Worm (Caenorhabditis elegans) whole organism, mixed stage, embryonic: ENCODE data around the gene C16D9.8.

ENCODE experiments used
- M03D4.4 ChIP-seq: sonication (generic microtip); optimal IDR thresholded peaks from 2 replicates; lab custom pipeline; 2017; ENCODE audit warnings: mild to moderate bottlenecking, missing genetic modification characterization, missing compliant biosample characterization
- bed-3 ChIP-seq: fragments of 200-800 bp; sonication (Bioruptor generic); optimal IDR thresholded peaks from 3 replicates; lab custom pipeline; 2018; ENCODE audit warnings: mild to moderate bottlenecking, missing genetic modification characterization, moderate library complexity, missing compliant biosample characterization
- ceh-39 ChIP-seq: fragments of 150-350 bp; optimal IDR thresholded peaks from 2 replicates; lab custom pipeline; 2014; ENCODE audit warnings: missing biosample characterization, missing genetic modification characterization
- ces-1 ChIP-seq: fragments of 150-350 bp; optimal IDR thresholded peaks from 2 replicates; lab custom pipeline; 2014; ENCODE audit warnings: missing biosample characterization, missing genetic modification reagents, missing genetic modification characterization
- cnd-1 ChIP-seq: fragments of 200-800 bp; sonication (Bioruptor generic); optimal IDR thresholded peaks from 2 replicates; lab custom pipeline; 2018; ENCODE audit warnings: mild to moderate bottlenecking, missing genetic modification characterization, missing compliant biosample characterization
- drap-1 ChIP-seq: fragments of 200-800 bp; sonication (Bioruptor generic); optimal IDR thresholded peaks from 3 replicates; lab custom pipeline; 2018; ENCODE audit warnings: mild to moderate bottlenecking, missing genetic modification characterization, missing compliant biosample characterization
- elt-1 ChIP-seq: sonication (generic microtip); optimal IDR thresholded peaks from 2 replicates; lab custom pipeline; 2017; ENCODE audit warnings: missing genetic modification characterization, mild to moderate bottlenecking, missing compliant biosample characterization, antibody characterized with exemption, moderate library complexity, borderline replicate concordance; ENCODE audit not compliant: insufficient read depth
- elt-3 ChIP-seq: fragments of 150-350 bp; optimal IDR thresholded peaks from 2 replicates; lab custom pipeline; 2014; ENCODE audit warnings: missing biosample characterization, missing genetic modification characterization
- lin-13 ChIP-seq: fragments of 150-350 bp; optimal IDR thresholded peaks from 2 replicates; lab custom pipeline; 2014; ENCODE audit warnings: missing biosample characterization, missing genetic modification characterization
- lin-32 ChIP-seq: fragments of 200-800 bp; sonication (Bioruptor generic); optimal IDR thresholded peaks from 2 replicates; lab custom pipeline; 2018; ENCODE audit warnings: mild to moderate bottlenecking, missing genetic modification characterization, missing compliant biosample characterization
- lsy-2 ChIP-seq: fragments of 150-350 bp; optimal IDR thresholded peaks from 2 replicates; lab custom pipeline; 2014; ENCODE audit warnings: missing biosample characterization, missing genetic modification characterization
- mep-1 ChIP-seq: fragments of 150-350 bp; optimal IDR thresholded peaks from 2 replicates; lab custom pipeline; 2017; ENCODE audit warnings: missing biosample characterization, missing genetic modification reagents, missing genetic modification characterization, inconsistent platforms
- mls-2 ChIP-seq: sonication (generic microtip); optimal IDR thresholded peaks from 2 replicates; lab custom pipeline; 2016; ENCODE audit warnings: mild to moderate bottlenecking, missing genetic modification characterization, moderate library complexity, missing compliant biosample characterization
- nhr-12 ChIP-seq: fragments of 150-350 bp; optimal IDR thresholded peaks from 2 replicates; lab custom pipeline; 2014; ENCODE audit warnings: missing biosample characterization, missing genetic modification characterization
- nhr-2 ChIP-seq: fragments of 150-350 bp; optimal IDR thresholded peaks from 2 replicates; lab custom pipeline; 2014; ENCODE audit warnings: missing biosample characterization, missing genetic modification characterization
- nhr-237 ChIP-seq: fragments of 150-350 bp; optimal IDR thresholded peaks from 2 replicates; lab custom pipeline; 2014; ENCODE audit warnings: missing biosample characterization, missing genetic modification characterization
- nhr-28 ChIP-seq: fragments of 150-350 bp; optimal IDR thresholded peaks from 2 replicates; lab custom pipeline; 2014; ENCODE audit warnings: missing biosample characterization, missing genetic modification characterization
- nhr-76 ChIP-seq: sonication (generic microtip); optimal IDR thresholded peaks from 2 replicates; lab custom pipeline; 2017; ENCODE audit warnings: missing biosample characterization, missing genetic modification characterization
- pha-4 ChIP-seq: fragments of 150-350 bp; optimal IDR thresholded peaks from 2 replicates; lab custom pipeline; 2018; ENCODE audit warnings: missing biosample characterization, missing genetic modification reagents, missing genetic modification characterization
- sem-2 ChIP-seq: fragments of 200-800 bp; sonication (Bioruptor generic); optimal IDR thresholded peaks from 2 replicates; lab custom pipeline; 2018; ENCODE audit warnings: mild to moderate bottlenecking, missing genetic modification characterization, missing compliant biosample characterization
- sptf-1 ChIP-seq: sonication (generic microtip); optimal IDR thresholded peaks from 2 replicates; lab custom pipeline; 2017; ENCODE audit warnings: mild to moderate bottlenecking, missing genetic modification characterization, moderate library complexity, missing compliant biosample characterization
- unc-39 ChIP-seq: fragments of 150-350 bp; optimal IDR thresholded peaks from 2 replicates; lab custom pipeline; 2014; ENCODE audit warnings: missing biosample characterization, missing genetic modification characterization
- ztf-11 ChIP-seq: fragments of 150-350 bp; optimal IDR thresholded peaks from 2 replicates; lab custom pipeline; 2014; ENCODE audit warnings: missing biosample characterization, missing genetic modification characterization

The C16D9.8 gene

ce11 chrV:8224634-8225033 is 38.7 kb downstream of the C16D9.8 start, which contains the start of gene pax-1:
Gene pax-1 (plus strand): TSS chrV:8224934.
- no peak for TF ChIP-seq pha-4 (tag; lab: Kevin White, UChicago)
- TF ChIP-seq ceh-39 (tag; lab: Kevin White, UChicago) = no peak
- TF ChIP-seq mls-2 (tag; lab: Kevin White, UChicago) = no peak
- TF ChIP-seq ces-1 (GFP tag; lab: Kevin White, UChicago) = no peak
- TF ChIP-seq nhr-2 (tag; lab: Kevin White, UChicago) = no peak
- TF ChIP-seq sem-2 (GFP tag; lab: Kevin White, UChicago) = no peak
- no peak for TF ChIP-seq mep-1 (tag; lab: Kevin White, UChicago)

ce11 chrV:8223417-8223816 is 39.9 kb downstream of the C16D9.8 start:
- TF ChIP-seq ztf-11 (tag; lab: Kevin White, UChicago) = no peak
- no peak for TF ChIP-seq ces-1 (GFP tag; lab: Kevin White, UChicago)
- no peak for TF ChIP-seq nhr-237 (tag; lab: Kevin White, UChicago)
- TF ChIP-seq unc-39 (tag; lab: Kevin White, UChicago) = no peak
- TF ChIP-seq nhr-12 = no peak
- no peak for TF ChIP-seq pha-4 (tag; lab: Kevin White, UChicago)

ce11 chrV:8221083-8221538 is 42.3 kb downstream of the C16D9.8 start, which contains the start of the genes cogc-6 and air-1:
Gene cogc-6 (minus strand): TSS chrV:8221316.
Gene air-1 (plus strand): TSS chrV:8221488.
- TF ChIP-seq lsy-2 (tag; lab: Kevin White, UChicago) = no peak
- TF ChIP-seq lin-32 (GFP tag; lab: Kevin White, UChicago) = no peak
- peak; percentile 8 for TF ChIP-seq mep-1 (tag; lab: Kevin White, UChicago)
- no peak for TF ChIP-seq ztf-11 (tag; lab: Kevin White, UChicago)
- TF ChIP-seq sptf-1 (tag; lab: Kevin White, UChicago) = no peak
- TF ChIP-seq M03D4.4 (tag; lab: Kevin White, UChicago) = no peak
- peak; percentile 35 for TF ChIP-seq pha-4 (tag; lab: Kevin White, UChicago)

- TF ChIP-seq pha-4 (tag; lab: Kevin White, UChicago) (no peak), elt-3 (tag; lab: Kevin White, UChicago) (no peak), nhr-76 (no peak), ceh-39 (tag; lab: Kevin White, UChicago) (no peak), cnd-1 (tag; lab: Kevin White, UChicago) (no peak), sem-2 (GFP tag; lab: Kevin White, UChicago) (no peak), bed-3 (no peak), nhr-12 (no peak), nhr-28 (tag; lab: Kevin White, UChicago) (no peak)
Measured at ce11 chrV:8219550-8219949, 43.8 kb downstream of the C16D9.8 start.

- TF ChIP-seq ces-1 (GFP tag; lab: Kevin White, UChicago) (peak; percentile 3), elt-3 (tag; lab: Kevin White, UChicago) (no peak)
Measured at ce11 chrV:8217661-8218265, 45.6 kb downstream of the C16D9.8 start, which contains the start of gene K07C11.8. Gene K07C11.8 (minus strand): TSS chrV:8217884.

- TF ChIP-seq elt-1 (tag; lab: Kevin White, UChicago) (no peak), ceh-39 (tag; lab: Kevin White, UChicago) (no peak), drap-1 (GFP tag; lab: Kevin White, UChicago) (no peak), nhr-237 (tag; lab: Kevin White, UChicago) (no peak), lin-13 (tag; lab: Kevin White, UChicago) (no peak), sem-2 (GFP tag; lab: Kevin White, UChicago) (no peak)
- TF ChIP-seq, all 35 proteins: peak for 0
Measured at ce11 chrV:8217118-8217517, 46.2 kb downstream of the C16D9.8 start.

- TF ChIP-seq mep-1 (tag; lab: Kevin White, UChicago) = no peak
- no peak for TF ChIP-seq pha-4 (tag; lab: Kevin White, UChicago)
- no peak for TF ChIP-seq lin-13 (tag; lab: Kevin White, UChicago)
- TF ChIP-seq cnd-1 (tag; lab: Kevin White, UChicago) = no peak
- no peak for TF ChIP-seq elt-3 (tag; lab: Kevin White, UChicago)
Measured at ce11 chrV:8215158-8215557, 48.2 kb downstream of the C16D9.8 start.
